Fruit fly (Drosophila melanogaster) Kc167 (cell line): Measurements from ENCODE around the gene witty.

Experiments
- Myc ChIP-seq: fragments of >200 bp; optimal IDR thresholded peaks from 2 replicates; lab custom pipeline; 2017; ENCODE audit warnings: missing external identifiers
- Sin3A ChIP-seq: fragments of >200 bp; optimal IDR thresholded peaks from 2 replicates; lab custom pipeline; 2018; ENCODE audit warnings: missing external identifiers
- h ChIP-seq: fragments of >200 bp; optimal IDR thresholded peaks from 3 replicates; lab custom pipeline; 2018; ENCODE audit warnings: missing external identifiers
- insv ChIP-seq: fragments of >200 bp; optimal IDR thresholded peaks from 3 replicates; lab custom pipeline; 2018; ENCODE audit warnings: missing external identifiers
- psq ChIP-seq: fragments of >200 bp; optimal IDR thresholded peaks from 2 replicates; lab custom pipeline; 2017; ENCODE audit warnings: missing external identifiers
- ttk ChIP-seq: sonication (Bioruptor generic); optimal IDR thresholded peaks from 2 replicates; lab custom pipeline; 2017; ENCODE audit warnings: missing external identifiers

dm6 chr2L:8305409-8305808 is 32.7 kb upstream of the witty start, which contains the start of gene CG7840:
- TF ChIP-seq h (lab: Kevin White, UChicago) (no peak), psq (no peak), Sin3A (lab: Kevin White, UChicago) (no peak), Myc (no peak), ttk (lab: Kevin White, UChicago) (no peak), insv (lab: Kevin White, UChicago) (no peak)
